Fruit fly (Drosophila melanogaster) whole organism, embryonic: ENCODE results near the gene UbcE2M.

ENCODE experiments used
- Ada2b ChIP-seq: fragments of 200-800 bp; sonication (Bioruptor generic); IDR thresholded peaks from 2 replicates; pipeline ENCODE4 v1.3.6; 2022; ENCODE audit warnings: missing biosample characterization, missing genetic modification characterization
- B-H1 ChIP-seq: fragments of 200-800 bp; sonication (Bioruptor generic); IDR thresholded peaks from 3 replicates; pipeline ENCODE4 v1.3.6; 2022; ENCODE audit warnings: missing biosample characterization, missing genetic modification characterization
- CG10462 ChIP-seq: fragments of 200-800 bp; sonication (Bioruptor generic); optimal IDR thresholded peaks from 2 replicates; lab custom pipeline; 2016; ENCODE audit warnings: missing biosample characterization, missing genetic modification characterization
- CG11398 ChIP-seq: fragments of 200-800 bp; sonication (Bioruptor generic); optimal IDR thresholded peaks from 2 replicates; lab custom pipeline; 2016; ENCODE audit warnings: missing biosample characterization, missing genetic modification characterization
- CG11456 ChIP-seq: fragments of 200-800 bp; sonication (Bioruptor generic); IDR thresholded peaks from 3 replicates; pipeline ENCODE4 v1.3.6; 2022; ENCODE audit warnings: missing biosample characterization, missing genetic modification characterization
- CG13296 ChIP-seq: fragments of 200-800 bp; sonication (Bioruptor generic); optimal IDR thresholded peaks from 3 replicates; lab custom pipeline; 2018; ENCODE audit warnings: missing biosample characterization, mild to moderate bottlenecking, missing genetic modification characterization
- CG13424 ChIP-seq: fragments of 200-800 bp; sonication (Bioruptor generic); optimal IDR thresholded peaks from 2 replicates; lab custom pipeline; 2019; ENCODE audit warnings: missing biosample characterization, mild to moderate bottlenecking, missing genetic modification characterization, moderate library complexity
- CG14050 ChIP-seq: fragments of 200-800 bp; sonication (Bioruptor generic); IDR thresholded peaks from 3 replicates; pipeline ENCODE4 v1.3.6; 2022; ENCODE audit warnings: missing biosample characterization, missing genetic modification characterization
- CG15601 ChIP-seq: fragments of 200-800 bp; sonication (Bioruptor generic); optimal IDR thresholded peaks from 3 replicates; lab custom pipeline; 2019; ENCODE audit warnings: missing biosample characterization, mild to moderate bottlenecking, missing genetic modification characterization, moderate library complexity
- CG16779 ChIP-seq: fragments of 200-800 bp; sonication (Bioruptor generic); IDR thresholded peaks from 2 replicates; pipeline ENCODE4 v1.3.6; 2022; ENCODE audit warnings: missing biosample characterization, missing genetic modification characterization
- CG17361 ChIP-seq: fragments of 200-800 bp; sonication (Bioruptor generic); IDR thresholded peaks from 3 replicates; pipeline ENCODE4 v1.3.6; 2022; ENCODE audit warnings: missing biosample characterization, missing genetic modification characterization
- CG17612 ChIP-seq: fragments of 200-800 bp; sonication (Bioruptor generic); IDR thresholded peaks from 2 replicates; pipeline ENCODE4 v1.3.6; 2022; ENCODE audit warnings: missing biosample characterization, missing genetic modification characterization
- CG2116 ChIP-seq: fragments of 200-800 bp; sonication (Bioruptor generic); optimal IDR thresholded peaks from 3 replicates; lab custom pipeline; 2018; ENCODE audit warnings: missing biosample characterization, mild to moderate bottlenecking, missing genetic modification characterization
- CG2875 ChIP-seq: fragments of 200-800 bp; sonication (Bioruptor generic); optimal IDR thresholded peaks from 2 replicates; lab custom pipeline; 2017; ENCODE audit warnings: missing biosample characterization, mild to moderate bottlenecking, missing genetic modification characterization, missing genetic modification reagents
- CG30020 ChIP-seq: fragments of 200-800 bp; optimal IDR thresholded peaks from 2 replicates; lab custom pipeline; 2019; ENCODE audit warnings: missing biosample characterization, mild to moderate bottlenecking, missing genetic modification characterization, moderate library complexity
- CG33557 ChIP-seq: fragments of 200-800 bp; sonication (Bioruptor generic); optimal IDR thresholded peaks from 2 replicates; lab custom pipeline; 2019; ENCODE audit warnings: missing biosample characterization, mild to moderate bottlenecking, missing genetic modification characterization, moderate library complexity
- CG6791 ChIP-seq: fragments of 200-800 bp; sonication (Bioruptor generic); IDR thresholded peaks from 3 replicates; pipeline ENCODE4 v1.3.6; 2022; ENCODE audit warnings: missing biosample characterization, missing genetic modification characterization; ENCODE audit not compliant: partially characterized antibody
- CG6813 ChIP-seq: fragments of 200-800 bp; sonication (Bioruptor generic); optimal IDR thresholded peaks from 2 replicates; lab custom pipeline; 2017; ENCODE audit warnings: missing biosample characterization, missing genetic modification characterization, mild to moderate bottlenecking, moderate library complexity, missing genetic modification reagents
- CG7987 ChIP-seq: fragments of 200-800 bp; sonication (Bioruptor generic); optimal IDR thresholded peaks from 2 replicates; lab custom pipeline; 2018; ENCODE audit warnings: missing biosample characterization, mild to moderate bottlenecking, missing genetic modification characterization, moderate library complexity
- CG9609 ChIP-seq: fragments of 200-800 bp; sonication (Bioruptor generic); optimal IDR thresholded peaks from 3 replicates; lab custom pipeline; 2016; ENCODE audit warnings: missing biosample characterization, missing genetic modification characterization
- CoRest ChIP-seq: fragments of 200-800 bp; sonication (Bioruptor generic); optimal IDR thresholded peaks from 3 replicates; lab custom pipeline; 2018; ENCODE audit warnings: missing biosample characterization, mild to moderate bottlenecking, missing genetic modification characterization, moderate library complexity
- D ChIP-seq, 2 experiments: fragments of 200-800 bp in 1 of 2; fragments of >200 bp in 1 of 2; sonication (Bioruptor generic) in 1 of 2; optimal IDR thresholded peaks; 2 replicates in 1 of 2; 3 replicates in 1 of 2; lab custom pipeline; 2017; ENCODE audit warnings: mild to moderate bottlenecking in 1 of 2, missing biosample characterization in 1 of 2, missing genetic modification characterization in 1 of 2, missing genetic modification reagents in 1 of 2
- D19B ChIP-seq: fragments of 200-800 bp; sonication (Bioruptor generic); optimal IDR thresholded peaks from 2 replicates; lab custom pipeline; 2017; ENCODE audit warnings: missing biosample characterization, mild to moderate bottlenecking, missing genetic modification characterization
- Drgx ChIP-seq: fragments of 200-800 bp; sonication (Bioruptor generic); IDR thresholded peaks from 2 replicates; pipeline ENCODE4 v1.3.6; 2022; ENCODE audit warnings: missing biosample characterization, missing genetic modification characterization
- Ets97D ChIP-seq: fragments of 200-800 bp; sonication (Bioruptor generic); optimal IDR thresholded peaks from 3 replicates; lab custom pipeline; 2016; ENCODE audit warnings: missing biosample characterization, missing genetic modification characterization
- Fer2 ChIP-seq: fragments of 200-800 bp; sonication (Bioruptor generic); optimal IDR thresholded peaks from 2 replicates; lab custom pipeline; 2018; ENCODE audit warnings: missing biosample characterization, mild to moderate bottlenecking, missing genetic modification characterization, moderate library complexity
- H15 ChIP-seq: fragments of 200-800 bp; sonication (Bioruptor generic); IDR thresholded peaks from 3 replicates; pipeline ENCODE4 v1.3.6; 2022; ENCODE audit warnings: missing biosample characterization, missing genetic modification characterization
- HHEX ChIP-seq: fragments of 200-800 bp; sonication (Bioruptor generic); optimal IDR thresholded peaks from 3 replicates; lab custom pipeline; 2017; ENCODE audit warnings: missing biosample characterization, mild to moderate bottlenecking, missing genetic modification characterization, missing genetic modification reagents
- Hsf ChIP-seq: fragments of 200-800 bp; sonication (Bioruptor generic); optimal IDR thresholded peaks from 3 replicates; lab custom pipeline; 2016; ENCODE audit warnings: missing biosample characterization, missing genetic modification characterization
- Jarid2 ChIP-seq: fragments of 200-800 bp; sonication (Bioruptor generic); optimal IDR thresholded peaks from 3 replicates; lab custom pipeline; 2017; ENCODE audit warnings: mild to moderate bottlenecking, missing biosample characterization, missing genetic modification reagents, missing genetic modification characterization
- Lpt ChIP-seq: fragments of >200 bp; optimal IDR thresholded peaks from 2 replicates; lab custom pipeline; 2018; ENCODE audit warnings: missing biosample characterization, missing genetic modification characterization
- Nf-YB ChIP-seq: fragments of 200-800 bp; sonication (Bioruptor generic); optimal IDR thresholded peaks from 3 replicates; lab custom pipeline; 2019; ENCODE audit warnings: missing biosample characterization, mild to moderate bottlenecking, missing genetic modification characterization, moderate library complexity
- Rx ChIP-seq: fragments of 200-800 bp; sonication (Bioruptor generic); IDR thresholded peaks from 2 replicates; pipeline ENCODE4 v1.3.6; 2022; ENCODE audit warnings: missing biosample characterization, missing genetic modification characterization
- ara ChIP-seq: fragments of 200-800 bp; sonication (Bioruptor generic); IDR thresholded peaks from 2 replicates; pipeline ENCODE4 v1.3.6; 2022; ENCODE audit warnings: missing biosample characterization, missing genetic modification characterization
- eyg ChIP-seq: fragments of 200-800 bp; sonication (Bioruptor generic); optimal IDR thresholded peaks from 3 replicates; lab custom pipeline; 2016; ENCODE audit warnings: missing biosample characterization, missing genetic modification characterization
- gsb ChIP-seq: fragments of 200-800 bp; sonication (Bioruptor generic); IDR thresholded peaks from 2 replicates; pipeline ENCODE4 v1.3.6; 2022; ENCODE audit warnings: missing biosample characterization, missing genetic modification characterization
- ind ChIP-seq: fragments of 200-800 bp; sonication (Bioruptor generic); optimal IDR thresholded peaks from 3 replicates; lab custom pipeline; 2016; ENCODE audit warnings: missing biosample characterization, missing genetic modification characterization
- ken ChIP-seq: fragments of 200-800 bp; sonication (Bioruptor generic); IDR thresholded peaks from 3 replicates; pipeline ENCODE4 v1.3.6; 2022; ENCODE audit warnings: missing biosample characterization, missing genetic modification characterization
- pan ChIP-seq, 4 experiments: fragments of >200 bp in 3 of 4; fragments of 200-800 bp in 1 of 4; sonication (Bioruptor generic) in 1 of 4; optimal IDR thresholded peaks in 3 of 4; IDR thresholded peaks in 1 of 4; 2 replicates each; pipeline versions ENCODE4 v1.3.6 to Lab custom; 2017 to 2022; ENCODE audit warnings: missing biosample characterization in 2 of 4, missing genetic modification characterization in 2 of 4, mixed read lengths in 1 of 4
- pfk ChIP-seq: fragments of 200-800 bp; sonication (Bioruptor generic); optimal IDR thresholded peaks from 2 replicates; lab custom pipeline; 2018; ENCODE audit warnings: missing biosample characterization, mild to moderate bottlenecking, missing genetic modification characterization, moderate library complexity
- psq ChIP-seq: fragments of 200-800 bp; sonication (Bioruptor generic); optimal IDR thresholded peaks from 2 replicates; lab custom pipeline; 2017; ENCODE audit warnings: missing biosample characterization, missing genetic modification characterization
- rib ChIP-seq: fragments of 200-800 bp; sonication (Bioruptor generic); IDR thresholded peaks from 2 replicates; pipeline ENCODE4 v1.3.6; 2022; ENCODE audit warnings: missing biosample characterization, missing genetic modification characterization
- sisA ChIP-seq: fragments of 200-800 bp; sonication (Bioruptor generic); IDR thresholded peaks from 2 replicates; pipeline ENCODE4 v1.3.6; 2022; ENCODE audit warnings: missing biosample characterization, missing genetic modification characterization
- ssp ChIP-seq: fragments of 200-800 bp; sonication (Bioruptor generic); IDR thresholded peaks from 2 replicates; pipeline ENCODE4 v1.3.6; 2022; ENCODE audit warnings: missing biosample characterization, missing genetic modification characterization
- tio ChIP-seq: fragments of 200-800 bp; sonication (Bioruptor generic); optimal IDR thresholded peaks from 2 replicates; lab custom pipeline; 2017; ENCODE audit warnings: missing biosample characterization, missing genetic modification characterization, inconsistent platforms
- usp ChIP-seq: fragments of >200 bp; optimal IDR thresholded peaks from 2 replicates; lab custom pipeline; 2017; ENCODE audit warnings: missing biosample characterization, missing genetic modification characterization
- vnd ChIP-seq: fragments of 200-800 bp; sonication (Bioruptor generic); IDR thresholded peaks from 3 replicates; pipeline ENCODE4 v1.3.6; 2022; ENCODE audit warnings: missing biosample characterization, missing genetic modification characterization; ENCODE audit not compliant: partially characterized antibody

The UbcE2M gene

dm6 chr3L:8185263-8186227 lies 12.2 kb downstream of the UbcE2M start (continued):
- TF ChIP-seq HHEX (GFP tag; lab: Kevin White, UChicago) (peak; percentile 20), sisA (GFP tag; lab: Robert Waterston, UW) (peak; percentile 44; the same call in 1 of the 2 replicates), CG6791 (GFP tag; lab: Robert Waterston, UW) (no peak), B-H1 (GFP tag; lab: Robert Waterston, UW) (no peak; the same call in 2 of the 3 replicates), CG6813 (peak; percentile 34), Fer2 (peak; percentile 18), H15 (GFP tag; lab: Robert Waterston, UW) (no peak), CG15601 (tag; lab: Kevin White, UChicago) (no peak), CG13296 (peak; percentile 58), CoRest (peak; percentile 59), CG14050 (GFP tag; lab: Robert Waterston, UW) (0 out of 3 replicates have a peak, but pooled peaks have one; percentile 16), CG13424 (peak; percentile 30), CG11456 (GFP tag; lab: Robert Waterston, UW) (0 out of 3 replicates have a peak, but pooled peaks have one; percentile 60), ken (GFP tag; lab: Robert Waterston, UW) (no peak), D19B (GFP tag; lab: Kevin White, UChicago) (peak; percentile 80), Lpt (GFP tag; lab: Kevin White, UChicago) (no peak), rib (GFP tag; lab: Robert Waterston, UW) (no peak), CG30020 (tag; lab: Kevin White, UChicago) (no peak), Jarid2 (GFP tag; lab: Kevin White, UChicago) (peak; percentile 30), pfk (no peak), gsb (GFP tag; lab: Robert Waterston, UW) (peak; percentile 47; the same call in 1 of the 2 replicates), CG16779 (GFP tag; lab: Robert Waterston, UW) (no peak), Hsf (GFP tag; lab: Kevin White, UChicago) (peak; percentile 57), vnd (GFP tag; lab: Robert Waterston, UW) (no peak), CG17612 (GFP tag; lab: Robert Waterston, UW) (no peak), ind (GFP tag; lab: Kevin White, UChicago) (peak; percentile 51), ssp (GFP tag; lab: Robert Waterston, UW) (no peak), D (optimal IDR thresholded peaks at IDR 0.05; lab: Kevin White, UChicago) (peak; percentile 2), D (GFP tag; optimal IDR thresholded peaks at IDR 0.05; lab: Kevin White, UChicago) (peak; percentile 22), CG11398 (peak; percentile 46), CG9609 (peak; percentile 57), pan (optimal IDR thresholded peaks at IDR 0.05; lab: Kevin White, UChicago) (no peak), pan (GFP tag; optimal IDR thresholded peaks at IDR 0.05 in 1 of 2, IDR thresholded peaks at IDR 0.05 in 1 of 2) (peak in 1 of 2 experiments; percentile 46), CG2875 (no peak), CG10462 (no peak), Ets97D (peak; percentile 5), Drgx (GFP tag; lab: Robert Waterston, UW) (no peak), ara (GFP tag; lab: Robert Waterston, UW) (peak; percentile 46; the same call in 1 of the 2 replicates), CG2116 (GFP tag; lab: Kevin White, UChicago) (no peak), eyg (peak; percentile 59), CG33557 (GFP tag; lab: Kevin White, UChicago) (no peak), Nf-YB (GFP tag; lab: Kevin White, UChicago) (peak; percentile 52), Rx (GFP tag; lab: Robert Waterston, UW) (no peak), tio (GFP tag; lab: Kevin White, UChicago) (peak; percentile 39), psq (no peak), usp (GFP tag; lab: Kevin White, UChicago) (no peak), CG17361 (0 out of 3 replicates have a peak, but pooled peaks have one; percentile 45), Ada2b (GFP tag; lab: Robert Waterston, UW) (peak; percentile 55; the same call in 1 of the 2 replicates), CG7987 (GFP tag; lab: Kevin White, UChicago) (peak; percentile 96)
